Worm (Caenorhabditis elegans) whole organism, L4/young adult: ENCODE data around the gene grsp-4.

ENCODE experiments used
- W03F9.2 ChIP-seq: fragments of 150-350 bp; optimal IDR thresholded peaks from 2 replicates; lab custom pipeline; 2014; ENCODE audit warnings: missing biosample characterization, missing genetic modification characterization
- dao-5 ChIP-seq: sonication (generic microtip); optimal IDR thresholded peaks from 2 replicates; lab custom pipeline; 2016; ENCODE audit warnings: missing genotype, missing genetic modification characterization, moderate library complexity, missing compliant biosample characterization
- him-1 ChIP-seq: sonication (generic microtip); optimal IDR thresholded peaks from 2 replicates; lab custom pipeline; 2016; ENCODE audit warnings: missing genotype, missing genetic modification reagents, missing genetic modification characterization, missing compliant biosample characterization

- TF ChIP-seq him-1 (tag; lab: Kevin White, UChicago): no peak
- TF ChIP-seq W03F9.2: no peak
- TF ChIP-seq dao-5: no peak
Observed at ce11 chrV:7622011-7622465, 2.7 kb upstream of the grsp-4 start, which contains the start of gene C50E3.12.
